Fruit fly (Drosophila melanogaster): ENCODE data around the gene Ythdc1.
A peak's percentile ranks its signal among the peaks of the same experiment; 100 is the strongest.

The Ythdc1 gene

dm6 chr3L:3325925-3326903, 47.8 kb downstream of the Ythdc1 start, which contains the start of gene Gtpx:
Gene Gtpx, plus strand, starts transcription at chr3L:3326265.
- peak; percentile 48; the same call in 2 of the 3 replicates for TF ChIP-seq CG4496 (GFP tag; IDR thresholded peaks at IDR 0.05)
- TF ChIP-seq CG8159 (tag; optimal IDR thresholded peaks at IDR 0.05) = no peak
- peak; percentile 38; the same call in 1 of the 2 replicates for TF ChIP-seq Ets98B (GFP tag; IDR thresholded peaks at IDR 0.05)
- no peak for TF ChIP-seq D1 (tag; optimal IDR thresholded peaks at IDR 0.05)
- peak; percentile 40 for TF ChIP-seq Pif1A (GFP tag; optimal IDR thresholded peaks at IDR 0.05)
- TF ChIP-seq CG15710 (tag; optimal IDR thresholded peaks at IDR 0.05) = no peak
- no peak for TF ChIP-seq EcR (GFP tag; optimal IDR thresholded peaks at IDR 0.05)
- TF ChIP-seq CG34367 (tag; optimal IDR thresholded peaks at IDR 0.05) = peak; percentile 40
- TF ChIP-seq CG13204 (GFP tag; optimal IDR thresholded peaks at IDR 0.05) = no peak
- no peak; the same call in 1 of the 2 replicates for TF ChIP-seq CG12605 (GFP tag; IDR thresholded peaks at IDR 0.05)
- peak; percentile 17 for TF ChIP-seq Pif1B (GFP tag; optimal IDR thresholded peaks at IDR 0.05)
- TF ChIP-seq Snoo (tag; optimal IDR thresholded peaks at IDR 0.05) = peak; percentile 4
- no peak for TF ChIP-seq CG32121 (GFP tag; IDR thresholded peaks at IDR 0.05)
- TF ChIP-seq CG9948 (tag; optimal IDR thresholded peaks at IDR 0.05) = no peak
- TF ChIP-seq CG14655 (GFP tag; optimal IDR thresholded peaks at IDR 0.05) = no peak
- TF ChIP-seq CG10348 (GFP tag; IDR thresholded peaks at IDR 0.05) = no peak
- no peak for TF ChIP-seq fd96Ca (GFP tag; IDR thresholded peaks at IDR 0.05)
- peak; percentile 67 for TF ChIP-seq gl (tag; optimal IDR thresholded peaks at IDR 0.05)
- no peak for TF ChIP-seq rn (GFP tag; IDR thresholded peaks at IDR 0.05)
- TF ChIP-seq CG17806 (tag; optimal IDR thresholded peaks at IDR 0.05) = no peak
- peak; percentile 24 for TF ChIP-seq CG8301 (tag; optimal IDR thresholded peaks at IDR 0.05)

dm6 chr3L:3325597-3325924, 48.4 kb downstream of the Ythdc1 start:
- TF ChIP-seq CG9948 (tag; optimal IDR thresholded peaks at IDR 0.05) (no peak), CG4496 (GFP tag; IDR thresholded peaks at IDR 0.05) (no peak), Pif1A (GFP tag; optimal IDR thresholded peaks at IDR 0.05) (no peak), CG17806 (tag; optimal IDR thresholded peaks at IDR 0.05) (no peak), CG34367 (tag; optimal IDR thresholded peaks at IDR 0.05) (no peak), D1 (tag; optimal IDR thresholded peaks at IDR 0.05) (no peak), CG32121 (GFP tag; IDR thresholded peaks at IDR 0.05) (no peak), CG13204 (GFP tag; optimal IDR thresholded peaks at IDR 0.05) (no peak), Snoo (tag; optimal IDR thresholded peaks at IDR 0.05) (no peak), CG14655 (GFP tag; optimal IDR thresholded peaks at IDR 0.05) (no peak), EcR (GFP tag; optimal IDR thresholded peaks at IDR 0.05) (no peak), CG15710 (tag; optimal IDR thresholded peaks at IDR 0.05) (no peak), CG12605 (GFP tag; IDR thresholded peaks at IDR 0.05) (no peak), Pif1B (GFP tag; optimal IDR thresholded peaks at IDR 0.05) (no peak), rn (GFP tag; IDR thresholded peaks at IDR 0.05) (no peak), gl (tag; optimal IDR thresholded peaks at IDR 0.05) (no peak), CG8159 (tag; optimal IDR thresholded peaks at IDR 0.05) (no peak)

All from whole organism, pupa.